Worm (Caenorhabditis elegans) whole organism, L2 larva: Measurements from ENCODE around the gene islo-1.

Experiments
- F13H6.1 ChIP-seq: sonication (generic microtip); optimal IDR thresholded peaks from 2 replicates; lab custom pipeline; 2016; ENCODE audit warnings: missing genetic modification characterization, missing compliant biosample characterization
- R02D3.7 ChIP-seq: fragments of 150-350 bp; optimal IDR thresholded peaks from 2 replicates; lab custom pipeline; 2014; ENCODE audit warnings: missing biosample characterization, missing genetic modification characterization
- Y55F3AM.14 ChIP-seq: fragments of 200-800 bp; sonication (Bioruptor generic); optimal IDR thresholded peaks from 2 replicates; lab custom pipeline; 2018; ENCODE audit warnings: mild to moderate bottlenecking, missing genetic modification characterization, missing compliant biosample characterization
- ZK546.5 ChIP-seq: sonication (generic microtip); optimal IDR thresholded peaks from 2 replicates; lab custom pipeline; 2017; ENCODE audit warnings: missing biosample characterization, missing genetic modification characterization
- aly-2 ChIP-seq: fragments of 150-350 bp; optimal IDR thresholded peaks from 2 replicates; lab custom pipeline; 2014; ENCODE audit warnings: missing biosample characterization, missing genetic modification characterization
- ama-1 ChIP-seq: fragments of 150-350 bp; optimal IDR thresholded peaks from 2 replicates; lab custom pipeline; 2018; ENCODE audit warnings: inconsistent platforms
- blmp-1 ChIP-seq: sonication (generic microtip); optimal IDR thresholded peaks from 2 replicates; lab custom pipeline; 2017; ENCODE audit warnings: missing genetic modification characterization, mild to moderate bottlenecking, missing compliant biosample characterization, antibody characterized with exemption, moderate library complexity; ENCODE audit not compliant: insufficient read depth
- ceh-82 ChIP-seq: fragments of 150-350 bp; optimal IDR thresholded peaks from 2 replicates; lab custom pipeline; 2014; ENCODE audit warnings: missing biosample characterization, missing genetic modification characterization
- crh-2 ChIP-seq: sonication (generic microtip); optimal IDR thresholded peaks from 2 replicates; lab custom pipeline; 2017; ENCODE audit warnings: missing biosample characterization, missing genetic modification characterization
- elt-1 ChIP-seq: fragments of 150-350 bp; optimal IDR thresholded peaks from 2 replicates; lab custom pipeline; 2014; ENCODE audit warnings: missing biosample characterization, missing genetic modification characterization
- elt-3 ChIP-seq: sonication (generic microtip); optimal IDR thresholded peaks from 2 replicates; lab custom pipeline; 2017; ENCODE audit warnings: missing biosample characterization, missing genetic modification characterization
- fos-1 ChIP-seq: fragments of 150-350 bp; optimal IDR thresholded peaks from 2 replicates; lab custom pipeline; 2014; ENCODE audit warnings: missing biosample characterization, missing genetic modification characterization
- lin-11 ChIP-seq: fragments of 150-350 bp; sonication (generic microtip); optimal IDR thresholded peaks from 2 replicates; lab custom pipeline; 2014; ENCODE audit warnings: missing biosample characterization, missing genetic modification characterization, inconsistent platforms, mixed read lengths
- lin-39 ChIP-seq: fragments of 150-350 bp; optimal IDR thresholded peaks from 2 replicates; lab custom pipeline; 2014; ENCODE audit warnings: missing biosample characterization, missing genetic modification reagents, missing genetic modification characterization
- lsy-2 ChIP-seq, 2 experiments: fragments of 150-350 bp in 1 of 2; sonication (generic microtip) in 1 of 2; optimal IDR thresholded peaks; 2 replicates each; lab custom pipeline; 2014 to 2017; ENCODE audit warnings: missing biosample characterization in 2 of 2, missing genetic modification characterization in 2 of 2
- mbf-1 ChIP-seq: sonication (generic microtip); optimal IDR thresholded peaks from 2 replicates; lab custom pipeline; 2017; ENCODE audit warnings: missing biosample characterization, missing genetic modification characterization
- nhr-12 ChIP-seq: fragments of 150-350 bp; optimal IDR thresholded peaks from 2 replicates; lab custom pipeline; 2014; ENCODE audit warnings: missing biosample characterization, missing genetic modification characterization
- nhr-129 ChIP-seq: fragments of 150-350 bp; optimal IDR thresholded peaks from 2 replicates; lab custom pipeline; 2014; ENCODE audit warnings: missing biosample characterization, missing genetic modification characterization
- nhr-21 ChIP-seq: fragments of 150-350 bp; optimal IDR thresholded peaks from 2 replicates; lab custom pipeline; 2014; ENCODE audit warnings: missing biosample characterization, missing genetic modification characterization
- nhr-23 ChIP-seq: fragments of 150-350 bp; optimal IDR thresholded peaks from 2 replicates; lab custom pipeline; 2014; ENCODE audit warnings: missing biosample characterization, missing genetic modification reagents, missing genetic modification characterization
- nhr-237 ChIP-seq: fragments of 150-350 bp; optimal IDR thresholded peaks from 2 replicates; lab custom pipeline; 2014; ENCODE audit warnings: missing biosample characterization, missing genetic modification characterization
- nhr-25 ChIP-seq: fragments of 150-350 bp; sonication (generic microtip); optimal IDR thresholded peaks from 3 replicates; lab custom pipeline; 2014; ENCODE audit warnings: missing biosample characterization, missing genetic modification characterization
- nhr-77 ChIP-seq: fragments of 150-350 bp; optimal IDR thresholded peaks from 2 replicates; lab custom pipeline; 2014; ENCODE audit warnings: missing biosample characterization, missing genetic modification characterization
- sem-4 ChIP-seq: fragments of 150-350 bp; optimal IDR thresholded peaks from 2 replicates; lab custom pipeline; 2014; ENCODE audit warnings: missing biosample characterization, missing genetic modification reagents, missing genetic modification characterization
- skn-1 ChIP-seq: sonication (generic microtip); optimal IDR thresholded peaks from 2 replicates; lab custom pipeline; 2017; ENCODE audit warnings: missing biosample characterization, missing genetic modification characterization
- sma-3 ChIP-seq: sonication (generic microtip); optimal IDR thresholded peaks from 2 replicates; lab custom pipeline; 2016; ENCODE audit warnings: missing genetic modification reagents, missing genetic modification characterization, missing compliant biosample characterization
- sma-9 ChIP-seq, 2 experiments: fragments of 150-350 bp in 1 of 2; sonication (generic microtip) in 1 of 2; optimal IDR thresholded peaks; 2 replicates each; lab custom pipeline; 2014 to 2016; ENCODE audit warnings: missing genetic modification characterization in 2 of 2, mild to moderate bottlenecking in 1 of 2, missing biosample characterization in 1 of 2, missing compliant biosample characterization in 1 of 2, missing genetic modification reagents in 1 of 2, moderate library complexity in 1 of 2
- snpc-4 ChIP-seq: fragments of 150-350 bp; optimal IDR thresholded peaks from 2 replicates; lab custom pipeline; 2014; ENCODE audit warnings: missing biosample characterization, missing genetic modification characterization
- unc-55 ChIP-seq: fragments of 150-350 bp; sonication (generic microtip); optimal IDR thresholded peaks from 3 replicates; lab custom pipeline; 2014; ENCODE audit warnings: missing biosample characterization, missing genetic modification reagents, missing genetic modification characterization
- zag-1 ChIP-seq: fragments of 150-350 bp; optimal IDR thresholded peaks from 2 replicates; lab custom pipeline; 2014; ENCODE audit warnings: missing biosample characterization, missing genetic modification characterization
- ztf-1 ChIP-seq: fragments of 200-800 bp; sonication (Bioruptor generic); conservative IDR thresholded peaks from 2 replicates; pipeline ENCODE4 v1.3.6; 2022; ENCODE audit warnings: missing genetic modification characterization, missing compliant biosample characterization
- ztf-4 ChIP-seq: fragments of 150-350 bp; optimal IDR thresholded peaks from 2 replicates; lab custom pipeline; 2014; ENCODE audit warnings: missing biosample characterization, missing genetic modification characterization

islo-1 gene

DNA sequence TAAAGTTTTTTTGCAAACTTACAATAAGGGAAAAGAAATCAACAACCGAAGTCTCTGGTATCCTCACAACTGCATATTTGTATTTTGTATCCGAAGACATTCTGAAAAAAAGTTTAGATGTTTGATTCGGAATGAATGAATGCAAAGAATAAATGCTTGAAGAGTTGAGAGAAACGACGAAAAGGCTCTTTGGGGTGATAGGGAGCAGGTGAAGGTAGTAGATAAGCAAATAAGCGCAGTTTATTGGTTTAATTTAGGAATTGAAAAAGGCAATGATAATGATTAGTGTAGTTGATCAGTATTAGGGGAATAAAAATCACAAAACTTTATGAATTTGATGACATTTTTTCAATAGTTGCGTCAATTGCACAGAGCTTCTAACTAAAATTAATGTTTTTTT is 49.6 kb upstream of the islo-1 start, which contains the start of gene nsy-7:
nsy-7 (minus strand) TSS at position 101 of the 400 bp plus-strand sequence.
- no peak for TF ChIP-seq aly-2 (tag; lab: Kevin White, UChicago)
- TF ChIP-seq sma-9 (GFP tag; optimal IDR thresholded peaks at IDR 0.05; lab: Kevin White, UChicago) = no peak
- no peak for TF ChIP-seq sma-9 (tag; optimal IDR thresholded peaks at IDR 0.05; lab: Kevin White, UChicago)
- no peak for TF ChIP-seq nhr-23
- TF ChIP-seq skn-1 (tag; lab: Kevin White, UChicago) = no peak
- no peak for TF ChIP-seq ceh-82 (tag; lab: Kevin White, UChicago)
- TF ChIP-seq fos-1 = peak; percentile 0
- TF ChIP-seq F13H6.1 (tag; lab: Kevin White, UChicago) = no peak

ce11 chrIV:8091539-8091938 is 44.6 kb upstream of the islo-1 start:
- TF ChIP-seq elt-3 (tag; lab: Kevin White, UChicago) = no peak
- no peak for TF ChIP-seq zag-1 (tag; lab: Kevin White, UChicago)
- no peak for TF ChIP-seq nhr-77 (tag; lab: Kevin White, UChicago)
- TF ChIP-seq, all 48 proteins: peak for 0

DNA sequence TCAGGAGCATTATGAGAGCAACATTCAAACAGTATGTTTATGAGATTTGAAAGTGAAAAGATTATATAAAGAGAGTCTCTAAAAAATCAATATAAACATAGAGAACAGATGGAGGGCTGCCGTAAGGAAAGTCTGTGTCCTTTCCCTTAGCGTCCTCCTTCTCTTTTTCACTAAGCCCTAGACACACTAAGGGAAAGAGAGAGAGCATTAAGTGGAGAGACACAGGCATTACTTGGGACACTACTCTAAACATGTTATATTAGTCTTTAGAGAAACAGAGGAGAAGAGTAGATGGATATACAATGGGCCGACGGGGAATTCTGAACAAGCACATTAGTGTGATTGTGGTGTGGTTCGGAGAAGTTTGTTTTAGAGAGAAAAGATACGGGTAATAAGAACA is 39.8 kb upstream of the islo-1 start:
- no peak for TF ChIP-seq lin-11 (tag; lab: Kevin White, UChicago)
- no peak for TF ChIP-seq skn-1 (tag; lab: Kevin White, UChicago)
- no peak for TF ChIP-seq nhr-21 (tag; lab: Kevin White, UChicago)
- no peak for TF ChIP-seq sma-9 (GFP tag; optimal IDR thresholded peaks at IDR 0.05; lab: Kevin White, UChicago)
- no peak for TF ChIP-seq sma-9 (tag; optimal IDR thresholded peaks at IDR 0.05; lab: Kevin White, UChicago)
- no peak for TF ChIP-seq sem-4
- no peak for TF ChIP-seq elt-1
- no peak for TF ChIP-seq mbf-1 (tag; lab: Kevin White, UChicago)
- TF ChIP-seq ZK546.5 (tag; lab: Kevin White, UChicago) = no peak
- no peak for TF ChIP-seq ztf-1 (GFP tag; lab: Robert Waterston, UW)
- TF ChIP-seq lin-39 (tag; lab: Kevin White, UChicago) = no peak
- no peak for TF ChIP-seq blmp-1
- TF ChIP-seq fos-1 = no peak
- TF ChIP-seq nhr-25 (tag; lab: Kevin White, UChicago) = no peak
- no peak for TF ChIP-seq nhr-237 (tag; lab: Kevin White, UChicago)
- no peak for TF ChIP-seq ztf-4
- no peak for TF ChIP-seq Y55F3AM.14
- no peak for TF ChIP-seq nhr-23
- TF ChIP-seq lsy-2 (tag; optimal IDR thresholded peaks at IDR 0.05; lab: Kevin White, UChicago) = no peak
- no peak for TF ChIP-seq nhr-12
- TF ChIP-seq unc-55 (GFP tag; lab: Kevin White, UChicago) = no peak

ce11 chrIV:8099601-8100000 is 36.6 kb upstream of the islo-1 start, which contains the start of gene Y42H9AR.2:
Gene Y42H9AR.2 (plus strand): TSS chrIV:8099901.
- no peak for TF ChIP-seq F13H6.1 (tag; lab: Kevin White, UChicago)

- TF ChIP-seq snpc-4 (tag; lab: Kevin White, UChicago) (no peak), fos-1 (peak; percentile 42)
Measured at ce11 chrIV:8102231-8102630, 34.0 kb upstream of the islo-1 start, which contains the start of gene Y42H9AR.5. Gene Y42H9AR.5 (plus strand): TSS chrIV:8102531.

- TF ChIP-seq nhr-25 (tag; lab: Kevin White, UChicago) (peak; percentile 37), nhr-21 (tag; lab: Kevin White, UChicago) (peak; percentile 45), R02D3.7 (tag; lab: Kevin White, UChicago) (no peak), lin-11 (tag; lab: Kevin White, UChicago) (no peak), F13H6.1 (tag; lab: Kevin White, UChicago) (no peak), crh-2 (tag; lab: Kevin White, UChicago) (peak; percentile 3), sma-9 (GFP tag; optimal IDR thresholded peaks at IDR 0.05; lab: Kevin White, UChicago) (peak; percentile 66), sma-9 (tag; optimal IDR thresholded peaks at IDR 0.05; lab: Kevin White, UChicago) (no peak), nhr-129 (no peak), sma-3 (peak; percentile 14), ama-1 (lab: Kevin White, UChicago) (no peak)
Measured at ce11 chrIV:8103196-8103595, 33.0 kb upstream of the islo-1 start.
